Worm (Caenorhabditis elegans): ENCODE results near the gene C31C9.6.

Gene C31C9.6

DNA sequence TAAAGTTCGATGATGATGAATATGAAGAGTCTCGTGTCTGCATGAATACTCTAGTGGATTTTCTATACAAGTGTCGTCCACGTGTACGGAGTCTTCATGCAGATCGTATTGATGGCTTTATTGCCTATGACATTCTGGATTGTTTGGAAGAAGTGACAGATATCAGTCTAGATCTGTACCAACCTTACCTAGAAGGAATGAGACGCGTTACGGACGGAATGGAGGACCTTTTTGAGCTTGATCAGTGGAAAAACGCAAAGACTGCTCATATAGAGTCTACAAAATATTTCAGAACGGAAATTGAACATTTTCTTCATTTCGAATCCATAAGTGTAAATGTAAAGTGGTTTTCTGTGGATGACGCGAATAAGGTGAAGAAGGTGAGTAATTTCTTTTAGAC lies 13.7 kb downstream of the C31C9.6 start, which contains the start of gene fbxa-169:
fbxa-169 (plus strand) TSS at position 301 of the 400 bp plus-strand sequence.
- TF ChIP-seq ces-1 (GFP tag; optimal IDR thresholded peaks at IDR 0.05) (no peak), lsy-2 (tag; optimal IDR thresholded peaks at IDR 0.05) (no peak), nhr-71 (tag; optimal IDR thresholded peaks at IDR 0.05) (no peak), Y116A8C.19 (tag; optimal IDR thresholded peaks at IDR 0.05; ENCODE audit: borderline replicate concordance) (no peak), zip-4 (GFP tag; optimal IDR thresholded peaks at IDR 0.05) (no peak), ztf-11 (tag; optimal IDR thresholded peaks at IDR 0.05) (no peak), lin-13 (GFP tag; optimal IDR thresholded peaks at IDR 0.05) (no peak), isw-1 (GFP tag; IDR thresholded peaks at IDR 0.05) (no peak), xbp-1 (tag; optimal IDR thresholded peaks at IDR 0.05) (no peak), fkh-10 (GFP tag; optimal IDR thresholded peaks at IDR 0.05) (no peak), mab-9 (GFP tag; IDR thresholded peaks at IDR 0.05) (no peak), zag-1 (tag; optimal IDR thresholded peaks at IDR 0.05) (no peak), nhr-11 (tag; optimal IDR thresholded peaks at IDR 0.05) (no peak), C16A3.4 (tag; optimal IDR thresholded peaks at IDR 0.05) (no peak), jun-1 (tag; optimal IDR thresholded peaks at IDR 0.05) (no peak)

DNA sequence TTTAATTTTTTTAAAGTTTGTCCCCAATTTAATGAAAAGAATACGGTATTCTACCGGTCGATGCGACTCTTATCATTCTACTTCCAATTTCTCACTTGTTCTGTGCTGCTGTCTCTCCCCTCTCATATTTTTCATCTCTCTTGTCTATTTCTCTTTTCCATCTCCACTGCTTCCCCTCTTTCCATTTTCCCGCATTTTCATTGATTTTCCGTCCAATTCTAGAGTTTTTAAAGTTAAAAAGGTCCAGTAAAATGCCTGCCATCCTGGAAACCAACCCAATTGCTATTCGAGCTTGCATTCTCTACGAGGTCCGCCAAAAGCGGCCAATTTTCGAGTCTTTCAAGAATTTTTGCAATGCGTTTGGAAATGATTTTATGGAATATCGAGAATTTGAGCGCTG lies 20.6 kb downstream of the C31C9.6 start, which contains the start of gene fbxa-167:
fbxa-167 (plus strand) TSS at position 179 of the 400 bp plus-strand sequence.
- TF ChIP-seq unc-130 (tag; optimal IDR thresholded peaks at IDR 0.05) (no peak), dpl-1 (GFP tag; optimal IDR thresholded peaks at IDR 0.05) (peak in 1 of 3 experiments; percentile 4), lsy-2 (tag; optimal IDR thresholded peaks at IDR 0.05) (peak in 1 of 2 experiments; percentile 40), mef-2 (tag; optimal IDR thresholded peaks at IDR 0.05) (no peak), ztf-4 (tag; optimal IDR thresholded peaks at IDR 0.05) (no peak), hlh-17 (GFP tag; optimal IDR thresholded peaks at IDR 0.05; ENCODE audit: borderline replicate concordance) (no peak), nhr-19 (GFP tag; conservative IDR thresholded peaks at IDR 0.05) (no peak), efl-3 (GFP tag; optimal IDR thresholded peaks at IDR 0.05) (no peak), efl-1 (optimal IDR thresholded peaks at IDR 0.05) (peak in 1 of 2 experiments; percentile 16), efl-1 (GFP tag; optimal IDR thresholded peaks at IDR 0.05 in 1 of 2) (no peak), ceh-8 (GFP tag; optimal IDR thresholded peaks at IDR 0.05) (no peak), nhr-77 (tag; optimal IDR thresholded peaks at IDR 0.05) (no peak), Y116A8C.19 (tag; optimal IDR thresholded peaks at IDR 0.05; ENCODE audit: borderline replicate concordance) (no peak), nhr-47 (tag; optimal IDR thresholded peaks at IDR 0.05) (no peak), sox-4 (tag; optimal IDR thresholded peaks at IDR 0.05) (no peak), dsc-1 (tag; optimal IDR thresholded peaks at IDR 0.05) (no peak), jun-1 (tag; optimal IDR thresholded peaks at IDR 0.05) (no peak), sptf-1 (tag; optimal IDR thresholded peaks at IDR 0.05) (no peak), elt-3 (tag; optimal IDR thresholded peaks at IDR 0.05) (no peak), hpl-2 (GFP tag; optimal IDR thresholded peaks at IDR 0.05) (no peak), swsn-7 (tag; optimal IDR thresholded peaks at IDR 0.05) (no peak), nhr-85 (tag) (peak; percentile 72), grh-1 (GFP tag; IDR thresholded peaks at IDR 0.05) (no peak), nhr-28 (tag; optimal IDR thresholded peaks at IDR 0.05) (no peak), unc-86 (tag; optimal IDR thresholded peaks at IDR 0.05) (no peak), zip-4 (GFP tag; optimal IDR thresholded peaks at IDR 0.05) (no peak), lin-14 (GFP tag; optimal IDR thresholded peaks at IDR 0.05) (no peak), rnt-1 (tag; optimal IDR thresholded peaks at IDR 0.05) (no peak), nhr-84 (tag; optimal IDR thresholded peaks at IDR 0.05) (no peak), mab-9 (GFP tag; IDR thresholded peaks at IDR 0.05) (no peak), nhr-20 (tag; optimal IDR thresholded peaks at IDR 0.05) (no peak)

DNA sequence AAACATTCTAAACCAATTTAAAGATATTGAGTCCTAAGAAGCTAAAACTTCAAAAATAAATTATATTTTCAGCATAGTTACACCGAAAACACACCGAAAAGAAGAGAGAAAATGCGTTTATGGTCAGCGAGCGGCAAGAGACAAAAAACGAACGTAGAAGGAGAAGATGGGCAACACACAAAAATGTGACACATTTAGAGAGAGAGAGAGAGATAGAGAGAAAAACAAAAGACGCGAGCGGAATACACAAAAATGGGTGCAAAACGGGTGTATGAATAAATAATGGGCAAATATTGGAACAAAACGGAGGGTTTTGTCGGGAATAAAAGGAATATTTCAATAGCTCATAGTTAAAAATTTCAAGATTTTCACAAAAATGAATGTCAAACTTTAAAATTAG lies 21.7 kb downstream of the C31C9.6 start:
- peak; percentile 9 to 40 for TF ChIP-seq lin-35 (GFP tag; optimal IDR thresholded peaks at IDR 0.05)
- peak; percentile 66 for TF ChIP-seq lin-14 (GFP tag; optimal IDR thresholded peaks at IDR 0.05)
- TF ChIP-seq blmp-1 (tag; optimal IDR thresholded peaks at IDR 0.05) = peak; percentile 39
- TF ChIP-seq ceh-90 (tag; optimal IDR thresholded peaks at IDR 0.05) = no peak
- TF ChIP-seq snu-23 (GFP tag; optimal IDR thresholded peaks at IDR 0.05) = peak; percentile 21
- peak; percentile 72 for TF ChIP-seq nhr-85 (tag)
- TF ChIP-seq mab-9 (GFP tag; IDR thresholded peaks at IDR 0.05) = no peak
- TF ChIP-seq nhr-20 (tag; optimal IDR thresholded peaks at IDR 0.05) = peak; percentile 38
- no peak for TF ChIP-seq ama-1 (optimal IDR thresholded peaks at IDR 0.05)
- peak; percentile 8 for TF ChIP-seq unc-86 (tag; optimal IDR thresholded peaks at IDR 0.05)
- peak in 1 of 2 experiments; percentile 20 for TF ChIP-seq efl-1 (optimal IDR thresholded peaks at IDR 0.05)
- TF ChIP-seq efl-1 (GFP tag; optimal IDR thresholded peaks at IDR 0.05 in 1 of 2) = peak in 1 of 2 experiments; percentile 58
- TF ChIP-seq lsy-2 (tag; optimal IDR thresholded peaks at IDR 0.05) = peak in 1 of 2 experiments; percentile 34
